Worm (Caenorhabditis elegans) whole organism, late embryonic: ENCODE data around the gene srd-56.

ENCODE experiments used
- C08G9.2 ChIP-seq: sonication (generic microtip); optimal IDR thresholded peaks from 2 replicates; lab custom pipeline; 2016; ENCODE audit warnings: mild to moderate bottlenecking, missing genetic modification characterization, moderate library complexity, missing compliant biosample characterization
- C38D4.7 ChIP-seq: fragments of 200-800 bp; sonication (Bioruptor generic); optimal IDR thresholded peaks from 2 replicates; lab custom pipeline; 2018; ENCODE audit warnings: mild to moderate bottlenecking, missing genetic modification characterization, moderate library complexity, missing compliant biosample characterization
- F13H6.1 ChIP-seq: sonication (generic microtip); optimal IDR thresholded peaks from 2 replicates; lab custom pipeline; 2016; ENCODE audit warnings: missing genetic modification characterization, missing compliant biosample characterization
- T23F11.4 ChIP-seq: fragments of 200-800 bp; sonication (Bioruptor generic); optimal IDR thresholded peaks from 2 replicates; lab custom pipeline; 2018; ENCODE audit warnings: mild to moderate bottlenecking, missing genetic modification characterization, missing compliant biosample characterization
- Y22D7AL.16 ChIP-seq: sonication (generic microtip); optimal IDR thresholded peaks from 2 replicates; lab custom pipeline; 2016; ENCODE audit warnings: missing genetic modification characterization, missing compliant biosample characterization
- ahr-1 ChIP-seq: sonication (generic microtip); optimal IDR thresholded peaks from 2 replicates; lab custom pipeline; 2016; ENCODE audit warnings: missing genetic modification characterization, missing compliant biosample characterization
- ama-1 ChIP-seq: fragments of 150-350 bp; optimal IDR thresholded peaks from 2 replicates; lab custom pipeline; 2014
- ceh-14 ChIP-seq: sonication (generic microtip); optimal IDR thresholded peaks from 2 replicates; lab custom pipeline; 2016; ENCODE audit warnings: missing genotype, missing genetic modification characterization, missing compliant biosample characterization
- ceh-18 ChIP-seq: sonication (generic microtip); optimal IDR thresholded peaks from 2 replicates; lab custom pipeline; 2016; ENCODE audit warnings: missing genetic modification characterization, missing compliant biosample characterization
- ceh-19 ChIP-seq: fragments of 200-800 bp; sonication (Bioruptor generic); optimal IDR thresholded peaks from 2 replicates; lab custom pipeline; 2018; ENCODE audit warnings: mild to moderate bottlenecking, missing genetic modification characterization, missing compliant biosample characterization
- ceh-2 ChIP-seq: sonication (generic microtip); optimal IDR thresholded peaks from 2 replicates; lab custom pipeline; 2016; ENCODE audit warnings: missing genotype, missing genetic modification characterization, missing compliant biosample characterization
- ceh-22 ChIP-seq: sonication (generic microtip); optimal IDR thresholded peaks from 2 replicates; lab custom pipeline; 2017; ENCODE audit warnings: missing biosample characterization, missing genetic modification characterization
- ceh-24 ChIP-seq: sonication (generic microtip); optimal IDR thresholded peaks from 2 replicates; lab custom pipeline; 2016; ENCODE audit warnings: mild to moderate bottlenecking, missing genetic modification characterization, missing compliant biosample characterization
- ceh-30 ChIP-seq: fragments of 150-350 bp; optimal IDR thresholded peaks from 2 replicates; lab custom pipeline; 2014; ENCODE audit warnings: missing biosample characterization, missing genetic modification characterization
- ceh-31 ChIP-seq: sonication (generic microtip); optimal IDR thresholded peaks from 2 replicates; lab custom pipeline; 2016; ENCODE audit warnings: missing genetic modification characterization, missing compliant biosample characterization
- ceh-34 ChIP-seq: sonication (generic microtip); optimal IDR thresholded peaks from 2 replicates; lab custom pipeline; 2016; ENCODE audit warnings: mild to moderate bottlenecking, missing genetic modification characterization, missing compliant biosample characterization
- ceh-45 ChIP-seq: fragments of 200-800 bp; sonication (Bioruptor generic); IDR thresholded peaks from 2 replicates; pipeline ENCODE4 v1.3.6; 2022; ENCODE audit warnings: missing genetic modification reagents, missing genetic modification characterization, missing compliant biosample characterization
- ceh-6 ChIP-seq: fragments of 200-800 bp; sonication (Bioruptor generic); optimal IDR thresholded peaks from 2 replicates; lab custom pipeline; 2018; ENCODE audit warnings: mild to moderate bottlenecking, missing genetic modification characterization, missing compliant biosample characterization
- ceh-9 ChIP-seq: sonication (generic microtip); optimal IDR thresholded peaks from 2 replicates; lab custom pipeline; 2016; ENCODE audit warnings: mild to moderate bottlenecking, missing genetic modification characterization, inconsistent platforms, missing compliant biosample characterization
- dmd-4 ChIP-seq: sonication (generic microtip); optimal IDR thresholded peaks from 2 replicates; lab custom pipeline; 2016; ENCODE audit warnings: borderline replicate concordance, missing genetic modification characterization, missing compliant biosample characterization
- elt-2 ChIP-seq: sonication (generic microtip); optimal IDR thresholded peaks from 2 replicates; lab custom pipeline; 2016; ENCODE audit warnings: missing genetic modification reagents, missing genetic modification characterization, missing compliant biosample characterization
- elt-4 ChIP-seq: sonication (generic microtip); optimal IDR thresholded peaks from 2 replicates; lab custom pipeline; 2016; ENCODE audit warnings: missing genetic modification characterization, missing compliant biosample characterization
- eyg-1 ChIP-seq: sonication (generic microtip); optimal IDR thresholded peaks from 2 replicates; lab custom pipeline; 2016; ENCODE audit warnings: missing genotype, missing genetic modification characterization, missing compliant biosample characterization
- fax-1 ChIP-seq: sonication (generic microtip); optimal IDR thresholded peaks from 2 replicates; lab custom pipeline; 2016; ENCODE audit warnings: missing genotype, missing genetic modification characterization, missing compliant biosample characterization
- fkh-10 ChIP-seq: fragments of 150-350 bp; optimal IDR thresholded peaks from 2 replicates; lab custom pipeline; 2014; ENCODE audit warnings: missing biosample characterization, missing genetic modification reagents, missing genetic modification characterization
- fkh-6 ChIP-seq: sonication (generic microtip); optimal IDR thresholded peaks from 2 replicates; lab custom pipeline; 2016; ENCODE audit warnings: missing genetic modification characterization, missing compliant biosample characterization
- hlh-15 ChIP-seq: sonication (generic microtip); optimal IDR thresholded peaks from 2 replicates; lab custom pipeline; 2016; ENCODE audit warnings: missing genetic modification characterization, missing compliant biosample characterization
- hlh-30 ChIP-seq: sonication (generic microtip); optimal IDR thresholded peaks from 2 replicates; lab custom pipeline; 2017; ENCODE audit warnings: antibody characterized with exemption, missing genetic modification characterization, missing compliant biosample characterization; ENCODE audit not compliant: insufficient read depth
- lim-6 ChIP-seq: sonication (generic microtip); optimal IDR thresholded peaks from 2 replicates; lab custom pipeline; 2016; ENCODE audit warnings: missing genetic modification characterization, missing compliant biosample characterization
- nfya-1 ChIP-seq: sonication (generic microtip); optimal IDR thresholded peaks from 2 replicates; lab custom pipeline; 2017; ENCODE audit warnings: missing genetic modification characterization, mild to moderate bottlenecking, missing compliant biosample characterization, antibody characterized with exemption, moderate library complexity
- nhr-232 ChIP-seq: sonication (generic microtip); optimal IDR thresholded peaks from 2 replicates; lab custom pipeline; 2016; ENCODE audit warnings: missing genetic modification characterization, missing compliant biosample characterization
- npax-4 ChIP-seq: sonication (generic microtip); optimal IDR thresholded peaks from 2 replicates; lab custom pipeline; 2016; ENCODE audit warnings: missing genetic modification characterization, missing compliant biosample characterization
- odd-2 ChIP-seq: sonication (generic microtip); optimal IDR thresholded peaks from 2 replicates; lab custom pipeline; 2017; ENCODE audit warnings: antibody characterized with exemption, mild to moderate bottlenecking, missing genetic modification characterization, missing compliant biosample characterization
- pat-9 ChIP-seq: fragments of 200-800 bp; sonication (Bioruptor generic); optimal IDR thresholded peaks from 2 replicates; lab custom pipeline; 2018; ENCODE audit warnings: mild to moderate bottlenecking, missing genetic modification characterization, moderate library complexity, missing compliant biosample characterization
- pax-1 ChIP-seq: fragments of 150-350 bp; optimal IDR thresholded peaks from 2 replicates; lab custom pipeline; 2014; ENCODE audit warnings: missing biosample characterization, missing genetic modification characterization
- pqm-1 ChIP-seq: sonication (generic microtip); optimal IDR thresholded peaks from 2 replicates; lab custom pipeline; 2016; ENCODE audit warnings: missing genetic modification characterization, missing compliant biosample characterization
- pros-1 ChIP-seq: fragments of 150-350 bp; optimal IDR thresholded peaks from 2 replicates; lab custom pipeline; 2014; ENCODE audit warnings: missing biosample characterization, missing genetic modification reagents, missing genetic modification characterization
- rnt-1 ChIP-seq: sonication (generic microtip); optimal IDR thresholded peaks from 2 replicates; lab custom pipeline; 2016; ENCODE audit warnings: missing genetic modification characterization, missing compliant biosample characterization
- sox-2 ChIP-seq: fragments of 200-800 bp; sonication (Bioruptor generic); IDR thresholded peaks from 2 replicates; pipeline ENCODE4 v1.3.6; 2022; ENCODE audit warnings: missing genetic modification reagents, missing genetic modification characterization, missing compliant biosample characterization
- tbx-7 ChIP-seq: sonication (generic microtip); optimal IDR thresholded peaks from 2 replicates; lab custom pipeline; 2016; ENCODE audit warnings: missing genotype, missing genetic modification characterization, missing compliant biosample characterization
- unc-3 ChIP-seq, 2 experiments: fragments of 200-800 bp in 1 of 2; sonication (Bioruptor generic) in 1 of 2; sonication (generic microtip) in 1 of 2; conservative IDR thresholded peaks in 1 of 2; optimal IDR thresholded peaks in 1 of 2; 2 replicates each; pipeline versions ENCODE4 v1.3.6 to Lab custom; 2016 to 2022; ENCODE audit warnings: missing compliant biosample characterization in 2 of 2, missing genetic modification characterization in 2 of 2, missing genetic modification reagents in 1 of 2
- unc-86 ChIP-seq: sonication (generic microtip); optimal IDR thresholded peaks from 2 replicates; lab custom pipeline; 2016; ENCODE audit warnings: missing genetic modification characterization, missing compliant biosample characterization
- ztf-16 ChIP-seq: sonication (generic microtip); optimal IDR thresholded peaks from 2 replicates; lab custom pipeline; 2017; ENCODE audit warnings: missing genetic modification characterization, missing compliant biosample characterization

The srd-56 gene

DNA sequence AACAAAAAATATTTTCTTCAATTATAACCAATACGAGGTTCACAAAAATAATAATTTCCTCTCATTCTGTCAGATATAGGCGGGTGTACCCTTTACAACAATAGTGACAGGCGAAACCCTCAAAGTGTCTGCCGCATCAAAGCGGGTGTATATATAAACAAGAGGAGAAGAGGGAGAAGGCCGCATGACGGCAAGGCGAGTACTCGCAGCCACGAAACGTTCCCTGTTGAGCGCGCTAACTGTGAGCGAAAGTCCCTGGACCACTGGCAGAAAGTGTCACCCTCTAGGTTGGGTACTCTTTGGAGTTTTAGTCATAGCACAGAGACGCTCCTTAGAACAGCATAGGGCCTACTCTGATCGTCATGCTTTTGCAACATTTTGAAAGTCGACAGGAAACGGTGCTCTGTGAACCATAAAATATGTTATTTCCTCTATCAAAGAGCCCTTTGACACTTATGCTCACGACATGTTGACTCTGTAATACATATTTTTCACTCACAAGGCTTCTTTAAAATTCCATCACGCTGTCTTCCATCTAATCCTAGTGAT lies 2.9 kb downstream of the srd-56 start, which contains the start of gene pcrg-1 (continued):
- peak; percentile 90 for TF ChIP-seq elt-2 (tag; lab: Kevin White, UChicago)
- TF ChIP-seq ceh-24 (tag; lab: Kevin White, UChicago): peak; percentile 74
- no peak for TF ChIP-seq ceh-22 (tag; lab: Kevin White, UChicago)
- peak; percentile 75 for TF ChIP-seq unc-86 (tag; lab: Kevin White, UChicago)
- TF ChIP-seq ceh-45 (GFP tag; lab: Robert Waterston, UW): peak; percentile 84
- peak; percentile 71 for TF ChIP-seq ceh-31
- peak; percentile 45 for TF ChIP-seq nfya-1 (tag; lab: Kevin White, UChicago)
- TF ChIP-seq ama-1 (lab: Kevin White, UChicago): no peak
- no peak for TF ChIP-seq odd-2 (tag; lab: Kevin White, UChicago)
- peak; percentile 84 for TF ChIP-seq npax-4 (tag; lab: Kevin White, UChicago)
- peak; percentile 91 for TF ChIP-seq ceh-14 (tag; lab: Kevin White, UChicago)
- peak; percentile 80 for TF ChIP-seq eyg-1
- peak; percentile 87 for TF ChIP-seq C38D4.7 (GFP tag; lab: Kevin White, UChicago)
- peak; percentile 76 for TF ChIP-seq ceh-18 (tag; lab: Kevin White, UChicago)
- TF ChIP-seq fkh-10: no peak
- peak; percentile 88 for TF ChIP-seq pat-9 (tag; lab: Kevin White, UChicago)
- peak; percentile 72 for TF ChIP-seq ceh-9 (tag; lab: Kevin White, UChicago)
- TF ChIP-seq unc-3 (GFP tag; conservative IDR thresholded peaks at IDR 0.05; lab: Robert Waterston, UW): peak; percentile 90
- TF ChIP-seq unc-3 (tag; optimal IDR thresholded peaks at IDR 0.05; lab: Kevin White, UChicago): peak; percentile 66
- peak; percentile 86 for TF ChIP-seq ceh-6 (GFP tag; lab: Kevin White, UChicago)
- TF ChIP-seq tbx-7 (tag; lab: Kevin White, UChicago): peak; percentile 71
- TF ChIP-seq ceh-34 (tag; lab: Kevin White, UChicago): peak; percentile 84
- peak; percentile 90 for TF ChIP-seq lim-6 (tag; lab: Kevin White, UChicago)
- TF ChIP-seq C08G9.2 (tag; lab: Kevin White, UChicago): peak; percentile 76
- no peak for TF ChIP-seq pros-1 (tag; lab: Kevin White, UChicago)
- TF ChIP-seq fax-1: peak; percentile 75
- TF ChIP-seq hlh-15 (tag; lab: Kevin White, UChicago): peak; percentile 71
- peak; percentile 87 for TF ChIP-seq rnt-1 (tag; lab: Kevin White, UChicago)
- TF ChIP-seq ceh-30: no peak
- peak; percentile 78 for TF ChIP-seq ceh-2 (tag; lab: Kevin White, UChicago)
- TF ChIP-seq elt-4 (tag; lab: Kevin White, UChicago): no peak
- peak; percentile 83 for TF ChIP-seq ahr-1 (tag; lab: Kevin White, UChicago)
- TF ChIP-seq nhr-232 (tag; lab: Kevin White, UChicago): peak; percentile 73
- TF ChIP-seq Y22D7AL.16: peak; percentile 84
- TF ChIP-seq ztf-16 (tag; lab: Kevin White, UChicago): peak; percentile 89
- peak; percentile 73 for TF ChIP-seq hlh-30 (tag; lab: Kevin White, UChicago)
- peak; percentile 90 for TF ChIP-seq ceh-19
- no peak for TF ChIP-seq pax-1 (tag; lab: Kevin White, UChicago)
- TF ChIP-seq T23F11.4 (GFP tag; lab: Kevin White, UChicago): peak; percentile 88
- TF ChIP-seq pqm-1: peak; percentile 61
- peak; percentile 86 for TF ChIP-seq fkh-6 (tag; lab: Kevin White, UChicago)

DNA sequence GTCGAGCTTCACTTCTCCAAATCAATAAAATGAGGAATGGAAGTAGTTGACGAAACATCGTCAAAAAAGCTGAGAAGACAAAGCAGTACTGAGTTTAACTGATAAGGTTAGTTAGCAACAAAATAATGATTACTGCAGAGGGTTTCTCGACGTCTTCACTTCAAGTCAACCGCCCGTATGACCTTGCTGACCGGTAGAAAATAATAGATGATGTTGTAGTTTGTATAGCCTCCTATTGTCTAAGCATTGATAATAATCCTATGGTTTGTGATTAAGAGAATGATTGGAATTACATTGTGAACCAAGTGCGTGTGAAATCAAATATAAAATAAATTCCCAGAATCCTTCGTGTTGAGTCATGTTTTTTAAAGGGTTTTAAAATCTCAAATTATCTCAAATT lies 3.7 kb downstream of the srd-56 start, which contains the start of gene E04F6.6:
E04F6.6 (minus strand) TSS at position 258 of the 400 bp plus-strand sequence.
- no peak for TF ChIP-seq ama-1 (lab: Kevin White, UChicago)
- TF ChIP-seq unc-3 (GFP tag; conservative IDR thresholded peaks at IDR 0.05; lab: Robert Waterston, UW): no peak
- no peak for TF ChIP-seq unc-3 (tag; optimal IDR thresholded peaks at IDR 0.05; lab: Kevin White, UChicago)
- TF ChIP-seq npax-4 (tag; lab: Kevin White, UChicago): no peak
- TF ChIP-seq eyg-1: no peak
- TF ChIP-seq F13H6.1 (tag; lab: Kevin White, UChicago): no peak
- no peak for TF ChIP-seq pax-1 (tag; lab: Kevin White, UChicago)
- no peak for TF ChIP-seq ceh-9 (tag; lab: Kevin White, UChicago)
- no peak for TF ChIP-seq sox-2
- no peak for TF ChIP-seq ceh-2 (tag; lab: Kevin White, UChicago)
- no peak for TF ChIP-seq pat-9 (tag; lab: Kevin White, UChicago)
- TF ChIP-seq odd-2 (tag; lab: Kevin White, UChicago): no peak
- no peak for TF ChIP-seq dmd-4 (tag; lab: Kevin White, UChicago)
- no peak for TF ChIP-seq ceh-19
- no peak for TF ChIP-seq ahr-1 (tag; lab: Kevin White, UChicago)
